Worm (Caenorhabditis elegans) whole organism, L4/young adult: Measurements from ENCODE around the gene F54D5.9.

Experiments
- W03F9.2 ChIP-seq: fragments of 150-350 bp; optimal IDR thresholded peaks from 2 replicates; lab custom pipeline; 2014; ENCODE audit warnings: missing biosample characterization, missing genetic modification characterization
- dao-5 ChIP-seq: sonication (generic microtip); optimal IDR thresholded peaks from 2 replicates; lab custom pipeline; 2016; ENCODE audit warnings: missing genotype, missing genetic modification characterization, moderate library complexity, missing compliant biosample characterization
- him-1 ChIP-seq: sonication (generic microtip); optimal IDR thresholded peaks from 2 replicates; lab custom pipeline; 2016; ENCODE audit warnings: missing genotype, missing genetic modification reagents, missing genetic modification characterization, missing compliant biosample characterization

ce11 chrII:11514775-11515174 is 29.9 kb downstream of the F54D5.9 start, which contains the start of gene srh-44:
- TF ChIP-seq dao-5 (tag; lab: Kevin White, UChicago) (no peak), him-1 (no peak), W03F9.2 (tag; lab: Kevin White, UChicago) (no peak)
